Worm (Caenorhabditis elegans) whole organism, L4/young adult: ENCODE results near the gene nspg-5.

Experiments
- W03F9.2 ChIP-seq: fragments of 150-350 bp; optimal IDR thresholded peaks from 2 replicates; lab custom pipeline; 2014; ENCODE audit warnings: missing biosample characterization, missing genetic modification characterization
- dao-5 ChIP-seq: sonication (generic microtip); optimal IDR thresholded peaks from 2 replicates; lab custom pipeline; 2016; ENCODE audit warnings: missing genotype, missing genetic modification characterization, moderate library complexity, missing compliant biosample characterization
- him-1 ChIP-seq: sonication (generic microtip); optimal IDR thresholded peaks from 2 replicates; lab custom pipeline; 2016; ENCODE audit warnings: missing genotype, missing genetic modification reagents, missing genetic modification characterization, missing compliant biosample characterization

DNA sequence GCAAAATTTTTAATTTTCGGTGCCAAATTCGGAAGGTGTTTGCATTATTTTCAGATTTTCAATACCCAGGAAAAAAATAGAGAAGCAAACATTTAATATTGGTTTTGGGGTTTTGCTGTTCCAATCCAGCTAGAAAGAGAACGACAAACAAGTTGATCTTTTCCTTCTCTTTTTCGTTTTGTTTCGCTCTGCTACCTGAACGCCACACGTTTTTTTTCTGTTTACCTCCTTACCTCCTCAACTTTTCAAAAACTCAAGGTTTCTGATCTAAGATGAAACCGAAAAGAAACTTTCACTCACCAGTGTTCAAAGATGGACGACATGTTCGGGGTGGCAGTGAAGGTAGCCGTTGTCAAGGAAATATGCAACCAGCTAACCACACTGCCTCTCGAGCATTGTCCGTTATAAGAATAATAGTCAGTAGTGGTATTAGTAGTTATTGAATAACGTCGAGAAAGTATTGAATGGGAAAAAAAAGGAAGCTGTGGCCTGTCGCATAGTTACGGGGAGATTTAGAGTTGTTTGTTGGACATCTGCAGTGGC, 12.3 kb upstream of the nspg-5 start:
- no peak for TF ChIP-seq him-1 (tag; lab: Kevin White, UChicago)
- TF ChIP-seq W03F9.2 (tag; lab: Kevin White, UChicago), result no peak
- TF ChIP-seq dao-5, result no peak
